Fruit fly (Drosophila melanogaster) whole organism: ENCODE data around the gene TwdlW.

ENCODE experiments used
- CG8478 ChIP-seq: fragments of >200 bp; optimal IDR thresholded peaks from 2 replicates; lab custom pipeline; 2018; ENCODE audit warnings: inconsistent platforms
- Dll ChIP-seq: fragments of >200 bp; optimal IDR thresholded peaks from 2 replicates; lab custom pipeline; 2017
- EcR ChIP-seq, 2 experiments: fragments of >200 bp; optimal IDR thresholded peaks; 2 replicates each; lab custom pipeline; 2017; ENCODE audit warnings: missing biosample characterization in 2 of 2, missing genetic modification characterization in 2 of 2, missing genetic modification reagents in 2 of 2
- pan ChIP-seq: fragments of >200 bp; optimal IDR thresholded peaks from 2 replicates; lab custom pipeline; 2017
- psq ChIP-seq: fragments of >200 bp; optimal IDR thresholded peaks from 2 replicates; lab custom pipeline; 2017
- usp ChIP-seq: fragments of >200 bp; optimal IDR thresholded peaks from 2 replicates; lab custom pipeline; 2017; ENCODE audit warnings: missing biosample characterization, missing genetic modification characterization, mixed read lengths

TwdlW gene

dm6 chr3R:17127912-17128311 lies 14.3 kb downstream of the TwdlW start, which contains the start of gene CG31265:
Gene CG31265, plus strand, starts transcription at chr3R:17128212.
- no peak for TF ChIP-seq psq (lab: Kevin White, UChicago)
- TF ChIP-seq EcR (GFP tag; optimal IDR thresholded peaks at IDR 0.05; lab: Kevin White, UChicago) = no peak
- no peak for TF ChIP-seq pan (lab: Kevin White, UChicago)
- TF ChIP-seq CG8478 (lab: Kevin White, UChicago) = no peak
- TF ChIP-seq Dll = no peak
- TF ChIP-seq usp (GFP tag; lab: Kevin White, UChicago) = no peak

dm6 chr3R:17126838-17127237 lies 15.4 kb downstream of the TwdlW start, which contains the start of the genes CG17477 and CG31269:
Gene CG17477, minus strand, starts transcription at chr3R:17126938.
Gene CG31269, plus strand, starts transcription at chr3R:17127126.
- TF ChIP-seq usp (GFP tag; lab: Kevin White, UChicago) (no peak), EcR (GFP tag; optimal IDR thresholded peaks at IDR 0.05; lab: Kevin White, UChicago) (no peak), psq (lab: Kevin White, UChicago) (no peak), pan (lab: Kevin White, UChicago) (no peak), Dll (no peak), CG8478 (lab: Kevin White, UChicago) (no peak)

dm6 chr3R:17125339-17126044 lies 16.7 kb downstream of the TwdlW start, which contains the start of gene cher:
Gene cher, minus strand, starts transcription at chr3R:17125389.
- no peak for TF ChIP-seq CG8478 (lab: Kevin White, UChicago)
- no peak for TF ChIP-seq psq (lab: Kevin White, UChicago)
- TF ChIP-seq Dll = no peak
- no peak for TF ChIP-seq usp (GFP tag; lab: Kevin White, UChicago)
- TF ChIP-seq pan (lab: Kevin White, UChicago) = no peak
- no peak for TF ChIP-seq EcR (GFP tag; optimal IDR thresholded peaks at IDR 0.05; lab: Kevin White, UChicago)

- TF ChIP-seq Dll = no peak
- TF ChIP-seq usp (GFP tag; lab: Kevin White, UChicago) = no peak
- TF ChIP-seq CG8478 (lab: Kevin White, UChicago) = no peak
- no peak for TF ChIP-seq psq (lab: Kevin White, UChicago)
- no peak for TF ChIP-seq EcR (GFP tag; optimal IDR thresholded peaks at IDR 0.05; lab: Kevin White, UChicago)
- no peak for TF ChIP-seq pan (lab: Kevin White, UChicago)
These were observed 18.0 kb downstream of the TwdlW start, which contains the start of gene CG45079 for dm6 chr3R:17124177-17124576. Gene CG45079, plus strand, starts transcription at chr3R:17124477.

dm6 chr3R:17122796-17123504 lies 19.3 kb downstream of the TwdlW start:
- no peak for TF ChIP-seq Dll
- no peak for TF ChIP-seq psq (lab: Kevin White, UChicago)
- no peak for TF ChIP-seq CG8478 (lab: Kevin White, UChicago)
- no peak for TF ChIP-seq pan (lab: Kevin White, UChicago)
- no peak for TF ChIP-seq usp (GFP tag; lab: Kevin White, UChicago)
- TF ChIP-seq EcR (GFP tag; optimal IDR thresholded peaks at IDR 0.05; lab: Kevin White, UChicago) = no peak

- TF ChIP-seq usp (GFP tag; lab: Kevin White, UChicago) (no peak), psq (lab: Kevin White, UChicago) (no peak), Dll (no peak), CG8478 (lab: Kevin White, UChicago) (no peak), pan (lab: Kevin White, UChicago) (no peak), EcR (GFP tag; optimal IDR thresholded peaks at IDR 0.05; lab: Kevin White, UChicago) (no peak)
These were observed 20.9 kb downstream of the TwdlW start, which contains the start of gene CG42779 for dm6 chr3R:17121277-17121676. Gene CG42779, plus strand, starts transcription at chr3R:17121577.

- no peak for TF ChIP-seq EcR (GFP tag; optimal IDR thresholded peaks at IDR 0.05; lab: Kevin White, UChicago)
- TF ChIP-seq Dll = no peak
These were observed 22.0 kb downstream of the TwdlW start, which contains the start of gene CG34278 for dm6 chr3R:17120165-17120564. Gene CG34278, plus strand, starts transcription at chr3R:17120465.

dm6 chr3R:17118917-17119378 lies 23.3 kb downstream of the TwdlW start:
- TF ChIP-seq psq (lab: Kevin White, UChicago) (no peak), pan (lab: Kevin White, UChicago) (no peak)

- no peak for TF ChIP-seq usp (GFP tag; lab: Kevin White, UChicago)
- no peak for TF ChIP-seq pan (lab: Kevin White, UChicago)
- no peak for TF ChIP-seq Dll
- no peak for TF ChIP-seq EcR (GFP tag; optimal IDR thresholded peaks at IDR 0.05; lab: Kevin White, UChicago)
- TF ChIP-seq psq (lab: Kevin White, UChicago) = no peak
- TF ChIP-seq CG8478 (lab: Kevin White, UChicago) = no peak
These were observed 24.4 kb downstream of the TwdlW start for dm6 chr3R:17117607-17118327.

dm6 chr3R:17116231-17116630 lies 26.0 kb downstream of the TwdlW start:
- TF ChIP-seq EcR (GFP tag; optimal IDR thresholded peaks at IDR 0.05; lab: Kevin White, UChicago) (no peak), psq (lab: Kevin White, UChicago) (no peak), CG8478 (lab: Kevin White, UChicago) (no peak), usp (GFP tag; lab: Kevin White, UChicago) (no peak), pan (lab: Kevin White, UChicago) (no peak), Dll (no peak)

dm6 chr3R:17115668-17116067 lies 26.5 kb downstream of the TwdlW start:
- no peak for TF ChIP-seq Dll
- no peak for TF ChIP-seq EcR (GFP tag; optimal IDR thresholded peaks at IDR 0.05; lab: Kevin White, UChicago)
- TF ChIP-seq usp (GFP tag; lab: Kevin White, UChicago) = no peak
